Worm (Caenorhabditis elegans): ENCODE measurements around the gene Y47D3A.20.

DNA sequence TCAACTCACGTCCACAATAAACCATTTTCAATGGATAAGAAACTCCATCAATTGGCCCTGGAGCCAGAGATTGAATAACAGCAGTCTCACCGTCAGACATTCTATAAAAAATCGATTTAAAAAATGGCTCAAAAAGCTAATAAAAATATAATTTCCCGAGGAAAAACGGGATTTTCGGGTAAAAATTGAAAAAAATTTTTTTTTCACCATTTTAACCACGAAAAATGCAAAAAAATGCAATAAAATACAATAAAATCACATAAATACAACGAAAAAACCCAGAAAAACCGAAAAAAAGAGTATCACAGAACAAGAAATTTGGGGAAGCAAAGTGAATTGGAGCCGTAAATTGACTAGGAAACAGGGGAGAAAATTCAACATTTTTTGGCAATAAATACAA, 4.0 kb downstream of the Y47D3A.20 start, which contains the start of gene Y47D3A.21:
- no peak for TF ChIP-seq ama-1 (optimal IDR thresholded peaks at IDR 0.05)
- no peak for TF ChIP-seq ama-1 (GFP tag; optimal IDR thresholded peaks at IDR 0.05)
- TF ChIP-seq hrde-1 (tag; optimal IDR thresholded peaks at IDR 0.05; ENCODE audit: borderline replicate concordance) = no peak
- no peak for TF ChIP-seq ztf-6 (GFP tag; IDR thresholded peaks at IDR 0.05)
- TF ChIP-seq F57C9.4 (tag; optimal IDR thresholded peaks at IDR 0.05) = no peak
- no peak for TF ChIP-seq Y79H2A.3 (GFP tag; conservative IDR thresholded peaks at IDR 0.05)
- no peak for TF ChIP-seq unc-62 (GFP tag; optimal IDR thresholded peaks at IDR 0.05)
- no peak for TF ChIP-seq F37B4.10 (GFP tag; IDR thresholded peaks at IDR 0.05)
- no peak for TF ChIP-seq hmg-1.2 (GFP tag; IDR thresholded peaks at IDR 0.05)
- TF ChIP-seq F23B12.7 (tag; optimal IDR thresholded peaks at IDR 0.05; ENCODE audit: insufficient read depth) = no peak

Data from whole organism, young adult.